Worm (Caenorhabditis elegans): ENCODE results near the gene idpc-6.

DNA sequence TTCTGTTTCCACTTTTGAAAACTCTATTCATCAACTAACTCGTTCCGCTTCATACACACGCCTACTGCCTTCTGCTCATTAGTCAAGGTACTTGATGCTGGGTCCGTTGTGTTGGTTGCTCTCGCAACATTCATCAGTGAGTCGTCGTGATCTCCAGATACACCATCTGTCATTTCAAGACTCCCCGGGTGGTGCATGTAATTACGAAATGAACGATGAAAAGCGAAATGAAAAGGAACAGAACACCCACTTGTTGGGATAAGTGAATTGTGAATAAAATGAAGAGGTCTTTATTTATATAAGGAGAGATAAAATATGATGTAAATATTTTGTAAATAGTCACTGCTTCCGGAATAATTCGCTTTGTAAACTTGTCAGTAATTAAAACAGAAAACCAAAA is 44.0 kb downstream of the idpc-6 start:
- no peak for TF ChIP-seq ama-1 (optimal IDR thresholded peaks at IDR 0.05)
- no peak for TF ChIP-seq ama-1 (GFP tag; optimal IDR thresholded peaks at IDR 0.05)
- no peak for TF ChIP-seq madf-8 (GFP tag; conservative IDR thresholded peaks at IDR 0.05)
- no peak for TF ChIP-seq snpc-4 (GFP tag; optimal IDR thresholded peaks at IDR 0.05)
- no peak for TF ChIP-seq snpc-4 (tag; optimal IDR thresholded peaks at IDR 0.05)
- TF ChIP-seq rcor-1 (GFP tag; IDR thresholded peaks at IDR 0.05), result no peak
- TF ChIP-seq F52B5.7 (tag; optimal IDR thresholded peaks at IDR 0.05), result no peak
- TF ChIP-seq mxl-1 (tag; optimal IDR thresholded peaks at IDR 0.05), result no peak
- TF ChIP-seq F10E7.11 (tag; optimal IDR thresholded peaks at IDR 0.05), result no peak
